Worm (Caenorhabditis elegans): ENCODE results near the gene chil-21.

Gene chil-21

ce11 chrII:9487337-9487950 lies 25.7 kb upstream of the chil-21 start, which contains the start of gene T19H5.4 (continued):
- TF ChIP-seq snpc-1.3 (tag; optimal IDR thresholded peaks at IDR 0.05; ENCODE audit: insufficient read depth) = no peak
- TF ChIP-seq let-526 (GFP tag; IDR thresholded peaks at IDR 0.05) = 0 out of 2 replicates have a peak, but pooled peaks have one; percentile 65
- TF ChIP-seq nfyb-1 (GFP tag; IDR thresholded peaks at IDR 0.05) = peak; percentile 29; the same call in 1 of the 2 replicates
- TF ChIP-seq lin-40 (tag; optimal IDR thresholded peaks at IDR 0.05) = peak; percentile 47

- TF ChIP-seq F37B4.10 (GFP tag; IDR thresholded peaks at IDR 0.05) = no peak
- TF ChIP-seq F52B5.7 (tag; optimal IDR thresholded peaks at IDR 0.05) = no peak
- no peak for TF ChIP-seq akir-1 (GFP tag; optimal IDR thresholded peaks at IDR 0.05)
- no peak for TF ChIP-seq K12H6.12 (tag; optimal IDR thresholded peaks at IDR 0.05)
- no peak for TF ChIP-seq dpl-1 (GFP tag; optimal IDR thresholded peaks at IDR 0.05)
- no peak for TF ChIP-seq Y56A3A.18 (GFP tag; IDR thresholded peaks at IDR 0.05)
- TF ChIP-seq gei-17 (GFP tag; optimal IDR thresholded peaks at IDR 0.05) = no peak
- TF ChIP-seq nhr-179 (tag; optimal IDR thresholded peaks at IDR 0.05) = no peak
- no peak for TF ChIP-seq ztf-18 (tag; optimal IDR thresholded peaks at IDR 0.05)
- TF ChIP-seq bed-1 (GFP tag; IDR thresholded peaks at IDR 0.05) = no peak
- no peak for TF ChIP-seq ets-4 (GFP tag; optimal IDR thresholded peaks at IDR 0.05)
- TF ChIP-seq xnd-1 (tag; optimal IDR thresholded peaks at IDR 0.05) = no peak
- TF ChIP-seq ceh-91 (GFP tag; IDR thresholded peaks at IDR 0.05) = no peak
- no peak for TF ChIP-seq nfyb-1 (GFP tag; IDR thresholded peaks at IDR 0.05)
- TF ChIP-seq ztf-26 (tag; optimal IDR thresholded peaks at IDR 0.05) = no peak
Observed at ce11 chrII:9485081-9485730, 23.4 kb upstream of the chil-21 start.

- TF ChIP-seq snpc-1.3 (tag; optimal IDR thresholded peaks at IDR 0.05; ENCODE audit: insufficient read depth) (no peak), chd-7 (tag; optimal IDR thresholded peaks at IDR 0.05) (no peak), ztf-26 (tag; optimal IDR thresholded peaks at IDR 0.05) (no peak), let-607 (tag; optimal IDR thresholded peaks at IDR 0.05) (no peak), rcor-1 (GFP tag; IDR thresholded peaks at IDR 0.05) (no peak), xnd-1 (tag; optimal IDR thresholded peaks at IDR 0.05) (no peak), C06A6.2 (GFP tag; conservative IDR thresholded peaks at IDR 0.05) (no peak), Y53G8AR.9 (GFP tag; conservative IDR thresholded peaks at IDR 0.05) (no peak), nhr-179 (tag; optimal IDR thresholded peaks at IDR 0.05) (no peak), nhr-120 (GFP tag; IDR thresholded peaks at IDR 0.05) (no peak), lin-54 (GFP tag; optimal IDR thresholded peaks at IDR 0.05) (no peak)
Observed at ce11 chrII:9483342-9483741, 21.6 kb upstream of the chil-21 start.

- TF ChIP-seq athp-1 (tag; optimal IDR thresholded peaks at IDR 0.05) (no peak), ztf-26 (tag; optimal IDR thresholded peaks at IDR 0.05) (no peak), efl-1 (GFP tag; optimal IDR thresholded peaks at IDR 0.05) (no peak), atf-7 (tag; optimal IDR thresholded peaks at IDR 0.05) (peak; percentile 29), nhr-80 (tag; optimal IDR thresholded peaks at IDR 0.05) (peak; percentile 16)
Observed at ce11 chrII:9482529-9482928, 20.7 kb upstream of the chil-21 start.

ce11 chrII:9481427-9481826 lies 19.6 kb upstream of the chil-21 start:
- TF ChIP-seq xnd-1 (tag; optimal IDR thresholded peaks at IDR 0.05) (no peak), pbrm-1 (GFP tag; IDR thresholded peaks at IDR 0.05) (no peak), hsf-1 (GFP tag; IDR thresholded peaks at IDR 0.05) (no peak), gei-17 (GFP tag; optimal IDR thresholded peaks at IDR 0.05) (no peak), lin-40 (tag; optimal IDR thresholded peaks at IDR 0.05) (no peak), let-526 (GFP tag; IDR thresholded peaks at IDR 0.05) (no peak)
